In genomic region chrIII:13268856-13269255, ce11 we compare ENCODE assay signal across 4 worm cellular contexts.
TF ChIP-seq lines count a peak whose summit lies in the region.

Gene cpf-2 (minus strand): TSS chrIII:13268883.

TF ChIP-seq in whole organism, L2 larva, 48 proteins besides CTCF, POLR2A, EP300 and RAD21 (continues in another document):
- TF ChIP-seq mdl-1 (tag; optimal IDR thresholded peaks at IDR 0.05; lab: Kevin White, UChicago) (no peak), sem-4 (tag; optimal IDR thresholded peaks at IDR 0.05; lab: Kevin White, UChicago) (peak; percentile 74), ztf-4 (tag; optimal IDR thresholded peaks at IDR 0.05; lab: Kevin White, UChicago) (no peak), unc-39 (tag; optimal IDR thresholded peaks at IDR 0.05; lab: Kevin White, UChicago) (no peak), zag-1 (tag; optimal IDR thresholded peaks at IDR 0.05; lab: Kevin White, UChicago) (no peak), nhr-25 (tag; optimal IDR thresholded peaks at IDR 0.05; lab: Kevin White, UChicago) (peak; percentile 71), aly-2 (tag; optimal IDR thresholded peaks at IDR 0.05; lab: Kevin White, UChicago) (no peak), nhr-10 (tag; optimal IDR thresholded peaks at IDR 0.05; lab: Kevin White, UChicago) (peak; percentile 27), sma-3 (GFP tag; optimal IDR thresholded peaks at IDR 0.05; lab: Kevin White, UChicago) (peak; percentile 76), lin-13 (GFP tag; optimal IDR thresholded peaks at IDR 0.05; lab: Kevin White, UChicago) (peak; percentile 77), mbf-1 (tag; optimal IDR thresholded peaks at IDR 0.05; lab: Kevin White, UChicago) (no peak), lsy-2 (tag; optimal IDR thresholded peaks at IDR 0.05; lab: Kevin White, UChicago) (peak; percentile 66 to 83), unc-62 (GFP tag; optimal IDR thresholded peaks at IDR 0.05; lab: Kevin White, UChicago) (no peak), fos-1 (tag; optimal IDR thresholded peaks at IDR 0.05; lab: Kevin White, UChicago) (peak; percentile 39), ceh-16 (tag; optimal IDR thresholded peaks at IDR 0.05; lab: Kevin White, UChicago) (peak; percentile 70), nhr-6 (tag; optimal IDR thresholded peaks at IDR 0.05; lab: Kevin White, UChicago) (peak; percentile 43), ztf-1 (GFP tag; conservative IDR thresholded peaks at IDR 0.05; lab: Robert Waterston, UW) (no peak), skn-1 (tag; optimal IDR thresholded peaks at IDR 0.05; lab: Kevin White, UChicago) (peak; percentile 39), nhr-11 (tag; optimal IDR thresholded peaks at IDR 0.05; lab: Kevin White, UChicago) (no peak), nhr-23 (tag; optimal IDR thresholded peaks at IDR 0.05; lab: Kevin White, UChicago) (no peak), nhr-77 (tag; optimal IDR thresholded peaks at IDR 0.05; lab: Kevin White, UChicago) (peak; percentile 8), crh-2 (tag; optimal IDR thresholded peaks at IDR 0.05; lab: Kevin White, UChicago) (peak; percentile 82), mab-5 (tag; optimal IDR thresholded peaks at IDR 0.05; lab: Kevin White, UChicago) (no peak), nhr-237 (tag; optimal IDR thresholded peaks at IDR 0.05; lab: Kevin White, UChicago) (no peak)

TF ChIP-seq in whole organism, L4 larva, 104 proteins besides CTCF, POLR2A, EP300 and RAD21 (continues in another document):
- TF ChIP-seq Y48G9A.11 (GFP tag; IDR thresholded peaks at IDR 0.05; lab: Robert Waterston, UW) (no peak), hmg-1.1 (GFP tag; IDR thresholded peaks at IDR 0.05; lab: Robert Waterston, UW) (peak; percentile 78), nhr-111 (GFP tag; optimal IDR thresholded peaks at IDR 0.05; lab: Kevin White, UChicago) (no peak), lin-38 (GFP tag; IDR thresholded peaks at IDR 0.05; lab: Robert Waterston, UW) (peak; percentile 74), php-3 (GFP tag; IDR thresholded peaks at IDR 0.05; lab: Robert Waterston, UW) (no peak), unc-62 (GFP tag; optimal IDR thresholded peaks at IDR 0.05 in 1 of 2; lab: Kevin White, UChicago) (peak in 1 of 2 experiments; percentile 74), unc-62 (tag; optimal IDR thresholded peaks at IDR 0.05; lab: Kevin White, UChicago) (no peak), dmd-8 (GFP tag; IDR thresholded peaks at IDR 0.05; lab: Robert Waterston, UW) (no peak), D1046.2 (GFP tag; IDR thresholded peaks at IDR 0.05; lab: Robert Waterston, UW) (no peak), arid-1 (GFP tag; conservative IDR thresholded peaks at IDR 0.05; lab: Robert Waterston, UW) (0 out of 2 replicates have a peak, but pooled peaks have one; percentile 27), daf-19 (GFP tag; conservative IDR thresholded peaks at IDR 0.05; lab: Robert Waterston, UW) (no peak), mxl-3 (GFP tag; optimal IDR thresholded peaks at IDR 0.05; lab: Kevin White, UChicago) (peak; percentile 53), F10B5.3 (tag; optimal IDR thresholded peaks at IDR 0.05; lab: Kevin White, UChicago) (no peak), snpc-4 (tag; optimal IDR thresholded peaks at IDR 0.05; lab: Kevin White, UChicago) (no peak), dpl-1 (GFP tag; optimal IDR thresholded peaks at IDR 0.05; lab: Kevin White, UChicago) (peak; percentile 59), mdt-29 (GFP tag; IDR thresholded peaks at IDR 0.05; lab: Robert Waterston, UW) (no peak), lir-3 (tag; optimal IDR thresholded peaks at IDR 0.05; lab: Kevin White, UChicago) (no peak), daf-12 (tag; optimal IDR thresholded peaks at IDR 0.05; lab: Kevin White, UChicago) (no peak), dve-1 (tag; optimal IDR thresholded peaks at IDR 0.05; lab: Kevin White, UChicago; ENCODE audit: insufficient read depth) (peak; percentile 49), attf-4 (tag; optimal IDR thresholded peaks at IDR 0.05; lab: Kevin White, UChicago) (no peak), ztf-7 (tag; optimal IDR thresholded peaks at IDR 0.05; lab: Kevin White, UChicago) (peak; percentile 58), fkh-10 (GFP tag; optimal IDR thresholded peaks at IDR 0.05; lab: Kevin White, UChicago) (peak; percentile 40), zfp-2 (tag; optimal IDR thresholded peaks at IDR 0.05; lab: Kevin White, UChicago) (no peak), lim-7 (GFP tag; IDR thresholded peaks at IDR 0.05; lab: Robert Waterston, UW) (peak; percentile 63; the same call in 1 of the 2 replicates)

TF ChIP-seq in whole organism, late embryonic, 69 proteins besides CTCF, POLR2A, EP300 and RAD21 (continues in another document):
- TF ChIP-seq ceh-22 (tag; optimal IDR thresholded peaks at IDR 0.05; lab: Kevin White, UChicago) (no peak), fkh-6 (tag; optimal IDR thresholded peaks at IDR 0.05; lab: Kevin White, UChicago) (peak; percentile 45), eyg-1 (tag; optimal IDR thresholded peaks at IDR 0.05; lab: Kevin White, UChicago) (no peak), ceh-30 (tag; optimal IDR thresholded peaks at IDR 0.05; lab: Kevin White, UChicago) (peak; percentile 62), ref-2 (tag; optimal IDR thresholded peaks at IDR 0.05; lab: Kevin White, UChicago) (peak; percentile 89), Y22D7AL.16 (tag; optimal IDR thresholded peaks at IDR 0.05; lab: Kevin White, UChicago) (no peak), unc-3 (GFP tag; conservative IDR thresholded peaks at IDR 0.05; lab: Robert Waterston, UW) (peak; percentile 54; the same call in 1 of the 2 replicates), unc-3 (tag; optimal IDR thresholded peaks at IDR 0.05; lab: Kevin White, UChicago) (peak; percentile 52), ahr-1 (tag; optimal IDR thresholded peaks at IDR 0.05; lab: Kevin White, UChicago) (peak; percentile 72), ama-1 (optimal IDR thresholded peaks at IDR 0.05; lab: Kevin White, UChicago) (no peak), zip-5 (tag; optimal IDR thresholded peaks at IDR 0.05; lab: Kevin White, UChicago) (peak; percentile 46), K09A11.1 (tag; optimal IDR thresholded peaks at IDR 0.05; lab: Kevin White, UChicago; ENCODE audit: insufficient read depth) (peak; percentile 65), dmd-4 (tag; optimal IDR thresholded peaks at IDR 0.05; lab: Kevin White, UChicago; ENCODE audit: borderline replicate concordance) (no peak), nhr-11 (tag; optimal IDR thresholded peaks at IDR 0.05; lab: Kevin White, UChicago) (no peak), ceh-19 (GFP tag; optimal IDR thresholded peaks at IDR 0.05; lab: Kevin White, UChicago) (peak; percentile 57), pha-2 (tag; optimal IDR thresholded peaks at IDR 0.05; lab: Kevin White, UChicago) (peak; percentile 32), rnt-1 (tag; optimal IDR thresholded peaks at IDR 0.05; lab: Kevin White, UChicago) (peak; percentile 70), unc-55 (GFP tag; optimal IDR thresholded peaks at IDR 0.05; lab: Kevin White, UChicago) (no peak), ceh-6 (GFP tag; optimal IDR thresholded peaks at IDR 0.05; lab: Kevin White, UChicago) (no peak), pros-1 (tag; optimal IDR thresholded peaks at IDR 0.05; lab: Kevin White, UChicago) (no peak), sdc-2 (tag; optimal IDR thresholded peaks at IDR 0.05; lab: Kevin White, UChicago) (peak; percentile 31), ceh-34 (tag; optimal IDR thresholded peaks at IDR 0.05; lab: Kevin White, UChicago) (peak; percentile 62), ets-4 (tag; optimal IDR thresholded peaks at IDR 0.05; lab: Kevin White, UChicago) (no peak), elt-2 (tag; optimal IDR thresholded peaks at IDR 0.05; lab: Kevin White, UChicago) (peak; percentile 77), dve-1 (tag; optimal IDR thresholded peaks at IDR 0.05; lab: Kevin White, UChicago) (no peak), C08G9.2 (tag; optimal IDR thresholded peaks at IDR 0.05; lab: Kevin White, UChicago) (peak; percentile 80)

TF ChIP-seq in whole organism, mixed stage, embryonic, 35 proteins besides CTCF, POLR2A, EP300 and RAD21 (continues in another document):
- TF ChIP-seq nhr-237 (tag; optimal IDR thresholded peaks at IDR 0.05; lab: Kevin White, UChicago) (peak; percentile 39), pha-4 (tag; optimal IDR thresholded peaks at IDR 0.05; lab: Kevin White, UChicago) (peak; percentile 54), bed-3 (GFP tag; optimal IDR thresholded peaks at IDR 0.05; lab: Kevin White, UChicago) (peak; percentile 55), mls-2 (tag; optimal IDR thresholded peaks at IDR 0.05; lab: Kevin White, UChicago) (peak; percentile 79), sptf-1 (tag; optimal IDR thresholded peaks at IDR 0.05; lab: Kevin White, UChicago) (peak; percentile 83), nhr-2 (tag; optimal IDR thresholded peaks at IDR 0.05; lab: Kevin White, UChicago) (peak; percentile 29), mab-5 (tag; optimal IDR thresholded peaks at IDR 0.05; lab: Kevin White, UChicago) (no peak), elt-3 (tag; optimal IDR thresholded peaks at IDR 0.05; lab: Kevin White, UChicago) (no peak), tbx-8 (GFP tag; optimal IDR thresholded peaks at IDR 0.05; lab: Kevin White, UChicago) (no peak), nhr-12 (tag; optimal IDR thresholded peaks at IDR 0.05; lab: Kevin White, UChicago) (peak; percentile 64), ces-1 (GFP tag; optimal IDR thresholded peaks at IDR 0.05; lab: Kevin White, UChicago) (peak; percentile 34), ztf-11 (tag; optimal IDR thresholded peaks at IDR 0.05; lab: Kevin White, UChicago) (peak; percentile 53), lin-13 (tag; optimal IDR thresholded peaks at IDR 0.05; lab: Kevin White, UChicago) (peak; percentile 63), zip-8 (tag; optimal IDR thresholded peaks at IDR 0.05; lab: Kevin White, UChicago) (peak; percentile 80), lsy-2 (tag; optimal IDR thresholded peaks at IDR 0.05; lab: Kevin White, UChicago) (peak; percentile 60), nhr-28 (tag; optimal IDR thresholded peaks at IDR 0.05; lab: Kevin White, UChicago) (no peak), mep-1 (tag; optimal IDR thresholded peaks at IDR 0.05; lab: Kevin White, UChicago) (peak; percentile 58), sem-2 (GFP tag; optimal IDR thresholded peaks at IDR 0.05; lab: Kevin White, UChicago) (peak; percentile 42), unc-120 (tag; optimal IDR thresholded peaks at IDR 0.05; lab: Kevin White, UChicago; ENCODE audit: poor library complexity, severe bottlenecking) (peak; percentile 46), cnd-1 (tag; optimal IDR thresholded peaks at IDR 0.05; lab: Kevin White, UChicago) (peak; percentile 55), snpc-4 (tag; optimal IDR thresholded peaks at IDR 0.05; lab: Kevin White, UChicago) (no peak), ceh-83 (GFP tag; optimal IDR thresholded peaks at IDR 0.05; lab: Kevin White, UChicago) (no peak), nhr-76 (tag; optimal IDR thresholded peaks at IDR 0.05; lab: Kevin White, UChicago) (no peak), ceh-43 (GFP tag; optimal IDR thresholded peaks at IDR 0.05; lab: Kevin White, UChicago) (peak; percentile 43), M03D4.4 (tag; optimal IDR thresholded peaks at IDR 0.05; lab: Kevin White, UChicago) (peak; percentile 58), unc-62 (GFP tag; optimal IDR thresholded peaks at IDR 0.05; lab: Kevin White, UChicago) (no peak), lin-32 (GFP tag; optimal IDR thresholded peaks at IDR 0.05; lab: Kevin White, UChicago) (peak; percentile 26), ceh-39 (tag; optimal IDR thresholded peaks at IDR 0.05; lab: Kevin White, UChicago) (peak; percentile 31), blmp-1 (tag; optimal IDR thresholded peaks at IDR 0.05; lab: Kevin White, UChicago) (no peak)
